Worm (Caenorhabditis elegans) whole organism, L4 larva: ENCODE data around the gene wrm-1.

Source experiments
- F10B5.3 ChIP-seq: sonication (generic microtip); optimal IDR thresholded peaks from 2 replicates; lab custom pipeline; 2016; ENCODE audit warnings: mild to moderate bottlenecking, missing genetic modification characterization, missing compliant biosample characterization
- F37D6.2 ChIP-seq: sonication (generic microtip); optimal IDR thresholded peaks from 2 replicates; lab custom pipeline; 2016; ENCODE audit warnings: mild to moderate bottlenecking, missing genetic modification characterization, missing compliant biosample characterization
- F44E2.7 ChIP-seq: fragments of 200-800 bp; sonication (Bioruptor generic); IDR thresholded peaks from 2 replicates; pipeline ENCODE4 v2.1.2; 2022; ENCODE audit warnings: missing genetic modification characterization, missing compliant biosample characterization
- F49E8.2 ChIP-seq: sonication (generic microtip); optimal IDR thresholded peaks from 2 replicates; lab custom pipeline; 2016; ENCODE audit warnings: missing compliant biosample characterization, mild to moderate bottlenecking, missing genetic modification characterization, borderline replicate concordance
- R02D3.7 ChIP-seq: fragments of 150-350 bp; sonication (generic microtip); optimal IDR thresholded peaks from 3 replicates; lab custom pipeline; 2014; ENCODE audit warnings: missing biosample characterization, missing genetic modification characterization
- T20F7.1 ChIP-seq: fragments of 200-800 bp; sonication (Bioruptor generic); optimal IDR thresholded peaks from 2 replicates; lab custom pipeline; 2018; ENCODE audit warnings: mild to moderate bottlenecking, missing genetic modification characterization, missing compliant biosample characterization
- ZK337.2 ChIP-seq: fragments of 200-800 bp; sonication (Bioruptor generic); IDR thresholded peaks from 2 replicates; pipeline ENCODE4 v1.3.6; 2022; ENCODE audit warnings: missing genetic modification reagents, missing genetic modification characterization, missing compliant biosample characterization
- ama-1 ChIP-seq: fragments of 150-350 bp; optimal IDR thresholded peaks from 2 replicates; lab custom pipeline; 2014; ENCODE audit warnings: inconsistent platforms, mixed read lengths
- attf-4 ChIP-seq: sonication (generic microtip); optimal IDR thresholded peaks from 3 replicates; lab custom pipeline; 2017; ENCODE audit warnings: missing biosample characterization, missing genetic modification characterization
- ceh-32 ChIP-seq: sonication (generic microtip); optimal IDR thresholded peaks from 2 replicates; lab custom pipeline; 2016; ENCODE audit warnings: mild to moderate bottlenecking, missing genetic modification characterization, missing compliant biosample characterization; ENCODE audit not compliant: poor library complexity
- daf-16 ChIP-seq, 3 experiments: sonication (generic microtip); optimal IDR thresholded peaks; 2 replicates each; lab custom pipeline; 2016 to 2017; ENCODE audit warnings: missing genetic modification characterization in 3 of 3, missing genetic modification reagents in 3 of 3, mild to moderate bottlenecking in 2 of 3, missing compliant biosample characterization in 2 of 3, missing biosample characterization in 1 of 3, moderate library complexity in 1 of 3
- daf-19 ChIP-seq: fragments of 200-800 bp; sonication (Bioruptor generic); conservative IDR thresholded peaks from 2 replicates; pipeline ENCODE4 v1.3.6; 2022; ENCODE audit warnings: missing genetic modification characterization, missing compliant biosample characterization
- dmd-6 ChIP-seq: fragments of 200-800 bp; sonication (Bioruptor generic); IDR thresholded peaks from 2 replicates; pipeline ENCODE4 v1.3.6; 2022; ENCODE audit warnings: missing genetic modification reagents, missing genetic modification characterization, missing compliant biosample characterization
- dmd-8 ChIP-seq: fragments of 200-800 bp; sonication (Bioruptor generic); IDR thresholded peaks from 2 replicates; pipeline ENCODE4 v1.3.6; 2022; ENCODE audit warnings: missing genetic modification characterization, missing compliant biosample characterization
- dmd-9 ChIP-seq: fragments of 200-800 bp; sonication (Bioruptor generic); IDR thresholded peaks from 2 replicates; pipeline ENCODE4 v1.3.6; 2022; ENCODE audit warnings: missing genetic modification reagents, missing genetic modification characterization, missing compliant biosample characterization
- dve-1 ChIP-seq: sonication (generic microtip); optimal IDR thresholded peaks from 2 replicates; lab custom pipeline; 2017; ENCODE audit warnings: antibody characterized with exemption, mild to moderate bottlenecking, missing genetic modification characterization, missing compliant biosample characterization; ENCODE audit not compliant: insufficient read depth
- fos-1 ChIP-seq: fragments of 150-350 bp; optimal IDR thresholded peaks from 2 replicates; lab custom pipeline; 2014; ENCODE audit warnings: missing biosample characterization, missing genetic modification characterization
- gei-8 ChIP-seq: fragments of 200-800 bp; sonication (Bioruptor generic); optimal IDR thresholded peaks from 2 replicates; lab custom pipeline; 2018; ENCODE audit warnings: mild to moderate bottlenecking, missing genetic modification characterization, missing compliant biosample characterization
- hlh-30 ChIP-seq: sonication (generic microtip); optimal IDR thresholded peaks from 2 replicates; lab custom pipeline; 2017; ENCODE audit warnings: antibody characterized with exemption, mild to moderate bottlenecking, missing genetic modification characterization, missing compliant biosample characterization; ENCODE audit not compliant: insufficient read depth
- hmg-1.1 ChIP-seq: fragments of 200-800 bp; sonication (Bioruptor generic); IDR thresholded peaks from 2 replicates; pipeline ENCODE4 v1.3.6; 2022; ENCODE audit warnings: missing genetic modification reagents, missing genetic modification characterization, missing compliant biosample characterization
- jun-1 ChIP-seq: fragments of 150-350 bp; optimal IDR thresholded peaks from 2 replicates; lab custom pipeline; 2014; ENCODE audit warnings: missing biosample characterization, missing genetic modification reagents, missing genetic modification characterization
- lim-7 ChIP-seq: fragments of 200-800 bp; sonication (Bioruptor generic); IDR thresholded peaks from 2 replicates; pipeline ENCODE4 v1.3.6; 2022; ENCODE audit warnings: missing genetic modification characterization, missing compliant biosample characterization
- lir-3 ChIP-seq: sonication (generic microtip); optimal IDR thresholded peaks from 2 replicates; lab custom pipeline; 2016; ENCODE audit warnings: mild to moderate bottlenecking, missing genetic modification characterization, missing compliant biosample characterization
- lsy-2 ChIP-seq, 2 experiments: fragments of 150-350 bp in 1 of 2; sonication (generic microtip) in 1 of 2; optimal IDR thresholded peaks; 2 replicates each; lab custom pipeline; 2014 to 2017; ENCODE audit warnings: missing biosample characterization in 2 of 2, missing genetic modification characterization in 2 of 2
- madf-5 ChIP-seq, 2 experiments: fragments of 200-800 bp; sonication (Bioruptor generic); IDR thresholded peaks; 2 replicates each; pipeline ENCODE4 v1.3.6; 2022; ENCODE audit warnings: missing compliant biosample characterization in 2 of 2, missing genetic modification characterization in 2 of 2
- madf-9 ChIP-seq: fragments of 200-800 bp; sonication (Bioruptor generic); conservative IDR thresholded peaks from 2 replicates; pipeline ENCODE4 v1.3.6; 2022; ENCODE audit warnings: missing genetic modification reagents, missing genetic modification characterization, missing compliant biosample characterization
- mdl-1 ChIP-seq, 2 experiments: fragments of 150-350 bp in 1 of 2; sonication (generic microtip) in 1 of 2; optimal IDR thresholded peaks; 2 replicates each; lab custom pipeline; 2014 to 2017; ENCODE audit warnings: missing biosample characterization in 2 of 2, missing genetic modification characterization in 2 of 2
- mdt-29 ChIP-seq: fragments of 200-800 bp; sonication (Bioruptor generic); IDR thresholded peaks from 2 replicates; pipeline ENCODE4 v1.3.6; 2022; ENCODE audit warnings: missing genetic modification reagents, missing genetic modification characterization, missing compliant biosample characterization
- nhr-102 ChIP-seq: sonication (generic microtip); optimal IDR thresholded peaks from 2 replicates; lab custom pipeline; 2016; ENCODE audit warnings: mild to moderate bottlenecking, missing genetic modification characterization, moderate library complexity, missing compliant biosample characterization
- nhr-11 ChIP-seq: fragments of 150-350 bp; optimal IDR thresholded peaks from 2 replicates; lab custom pipeline; 2014; ENCODE audit warnings: missing biosample characterization, missing genetic modification characterization
- nhr-111 ChIP-seq: fragments of 200-800 bp; sonication (Bioruptor generic); optimal IDR thresholded peaks from 2 replicates; lab custom pipeline; 2018; ENCODE audit warnings: mild to moderate bottlenecking, missing genetic modification characterization, missing compliant biosample characterization
- nhr-25 ChIP-seq: sonication (generic microtip); optimal IDR thresholded peaks from 2 replicates; lab custom pipeline; 2017; ENCODE audit warnings: missing genetic modification characterization, mild to moderate bottlenecking, missing compliant biosample characterization, antibody characterized with exemption, moderate library complexity, borderline replicate concordance; ENCODE audit not compliant: insufficient read depth
- nhr-28 ChIP-seq: fragments of 150-350 bp; optimal IDR thresholded peaks from 2 replicates; lab custom pipeline; 2014; ENCODE audit warnings: missing biosample characterization, missing genetic modification characterization
- nhr-42 ChIP-seq: fragments of 200-800 bp; sonication (Bioruptor generic); IDR thresholded peaks from 2 replicates; pipeline ENCODE4 v1.3.6; 2022; ENCODE audit warnings: missing genetic modification characterization, missing compliant biosample characterization
- nhr-6 ChIP-seq: fragments of 150-350 bp; optimal IDR thresholded peaks from 2 replicates; lab custom pipeline; 2014; ENCODE audit warnings: missing biosample characterization, missing genetic modification characterization
- nhr-77 ChIP-seq: fragments of 150-350 bp; optimal IDR thresholded peaks from 2 replicates; lab custom pipeline; 2014; ENCODE audit warnings: missing biosample characterization, missing genetic modification characterization
- pha-4 ChIP-seq, 2 experiments: fragments of 150-350 bp in 1 of 2; fragments of 200-800 bp in 1 of 2; sonication (Bioruptor generic) in 1 of 2; IDR thresholded peaks in 1 of 2; optimal IDR thresholded peaks in 1 of 2; 2 replicates each; pipeline versions ENCODE4 v1.3.6 to Lab custom; 2014 to 2022; ENCODE audit warnings: missing genetic modification characterization in 2 of 2, missing genetic modification reagents in 2 of 2, missing biosample characterization in 1 of 2, missing compliant biosample characterization in 1 of 2
- pqm-1 ChIP-seq: sonication (generic microtip); optimal IDR thresholded peaks from 2 replicates; lab custom pipeline; 2017; ENCODE audit warnings: missing biosample characterization, missing genetic modification characterization
- saeg-2 ChIP-seq: fragments of 200-800 bp; sonication (Bioruptor generic); IDR thresholded peaks from 2 replicates; pipeline ENCODE4 v1.3.6; 2022; ENCODE audit warnings: missing genetic modification reagents, missing genetic modification characterization, missing compliant biosample characterization
- skn-1 ChIP-seq: fragments of 150-350 bp; optimal IDR thresholded peaks from 2 replicates; lab custom pipeline; 2014; ENCODE audit warnings: missing biosample characterization, missing genetic modification characterization
- snpc-4 ChIP-seq: fragments of 150-350 bp; optimal IDR thresholded peaks from 2 replicates; lab custom pipeline; 2014; ENCODE audit warnings: missing biosample characterization, missing genetic modification characterization
- tag-97 ChIP-seq: fragments of 200-800 bp; sonication (Bioruptor generic); IDR thresholded peaks from 2 replicates; pipeline ENCODE4 v1.3.6; 2022; ENCODE audit warnings: missing genetic modification characterization, missing compliant biosample characterization
- zag-1 ChIP-seq: fragments of 150-350 bp; optimal IDR thresholded peaks from 2 replicates; lab custom pipeline; 2014; ENCODE audit warnings: missing biosample characterization, missing genetic modification characterization
- zfp-2 ChIP-seq: sonication (generic microtip); optimal IDR thresholded peaks from 2 replicates; lab custom pipeline; 2016; ENCODE audit warnings: mild to moderate bottlenecking, missing genetic modification characterization, missing compliant biosample characterization
- zfp-3 ChIP-seq: fragments of 200-800 bp; sonication (Bioruptor generic); conservative IDR thresholded peaks from 2 replicates; pipeline ENCODE4 v1.3.6; 2022; ENCODE audit warnings: missing genetic modification reagents, missing genetic modification characterization, missing compliant biosample characterization
- zip-11 ChIP-seq: fragments of 200-800 bp; sonication (Bioruptor generic); IDR thresholded peaks from 2 replicates; pipeline ENCODE4 v1.3.6; 2022; ENCODE audit warnings: missing genetic modification characterization, missing compliant biosample characterization
- zip-2 ChIP-seq: fragments of 150-350 bp; optimal IDR thresholded peaks from 2 replicates; lab custom pipeline; 2014; ENCODE audit warnings: missing biosample characterization, missing genetic modification characterization
- ztf-7 ChIP-seq: fragments of 150-350 bp; optimal IDR thresholded peaks from 2 replicates; lab custom pipeline; 2014; ENCODE audit warnings: missing biosample characterization, missing genetic modification characterization

The wrm-1 gene

ce11 chrIII:5677790-5678189 is 44.9 kb upstream of the wrm-1 start, which contains the start of gene F54E7.9:
Gene F54E7.9, minus strand, starts transcription at chrIII:5677890.
- no peak for TF ChIP-seq ZK337.2 (GFP tag; lab: Robert Waterston, UW)
- TF ChIP-seq T20F7.1 (GFP tag; lab: Kevin White, UChicago), result no peak
- no peak for TF ChIP-seq nhr-6 (tag; lab: Kevin White, UChicago)
- TF ChIP-seq tag-97, result no peak
- no peak for TF ChIP-seq dmd-8 (GFP tag; lab: Robert Waterston, UW)
- no peak for TF ChIP-seq nhr-77 (tag; lab: Kevin White, UChicago)
- TF ChIP-seq jun-1 (tag; lab: Kevin White, UChicago), result no peak
- TF ChIP-seq ceh-32 (tag; lab: Kevin White, UChicago), result no peak

- peak; percentile 98 for TF ChIP-seq R02D3.7
- peak; percentile 93 for TF ChIP-seq F37D6.2 (tag; lab: Kevin White, UChicago)
- peak; percentile 63 for TF ChIP-seq gei-8 (GFP tag; lab: Kevin White, UChicago)
- peak; percentile 96 for TF ChIP-seq dmd-9 (GFP tag; lab: Robert Waterston, UW)
- peak; percentile 90 for TF ChIP-seq mdt-29 (GFP tag; lab: Robert Waterston, UW)
- peak; percentile 96 for TF ChIP-seq nhr-102 (tag; lab: Kevin White, UChicago)
- peak; percentile 75; the same call in 1 of the 2 replicates for TF ChIP-seq ZK337.2 (GFP tag; lab: Robert Waterston, UW)
- peak; percentile 99 for TF ChIP-seq nhr-77 (tag; lab: Kevin White, UChicago)
- peak; percentile 91 for TF ChIP-seq ama-1 (lab: Kevin White, UChicago)
- 0 out of 2 replicates have a peak, but pooled peaks have one; percentile 4 for TF ChIP-seq lim-7 (GFP tag; lab: Robert Waterston, UW)
- TF ChIP-seq pha-4 (GFP tag; IDR thresholded peaks at IDR 0.05; lab: Robert Waterston, UW), result peak; percentile 94
- peak; percentile 99 for TF ChIP-seq pha-4 (tag; optimal IDR thresholded peaks at IDR 0.05; lab: Kevin White, UChicago)
- no peak for TF ChIP-seq F44E2.7 (GFP tag; lab: Robert Waterston, UW)
- peak; percentile 96 for TF ChIP-seq nhr-42 (GFP tag; lab: Robert Waterston, UW)
- TF ChIP-seq nhr-25 (tag; lab: Kevin White, UChicago), result peak; percentile 97
- peak; percentile 93 for TF ChIP-seq madf-9 (GFP tag; lab: Robert Waterston, UW)
- peak; percentile 92 to 98 for TF ChIP-seq lsy-2 (tag; optimal IDR thresholded peaks at IDR 0.05; lab: Kevin White, UChicago)
- peak; percentile 29 for TF ChIP-seq lir-3
- TF ChIP-seq zip-11 (GFP tag; lab: Robert Waterston, UW), result no peak
- peak; percentile 72 for TF ChIP-seq F10B5.3
- peak; percentile 98 for TF ChIP-seq hmg-1.1 (GFP tag; lab: Robert Waterston, UW)
- TF ChIP-seq daf-16 (GFP tag; optimal IDR thresholded peaks at IDR 0.05; lab: Kevin White, UChicago), result peak in 1 of 2 experiments; percentile 80
- peak; percentile 91 for TF ChIP-seq daf-16 (tag; optimal IDR thresholded peaks at IDR 0.05; lab: Kevin White, UChicago)
- peak; percentile 100 for TF ChIP-seq nhr-11 (tag; lab: Kevin White, UChicago)
- peak; percentile 97 for TF ChIP-seq nhr-28 (tag; lab: Kevin White, UChicago)
- peak; percentile 58 for TF ChIP-seq snpc-4 (tag; lab: Kevin White, UChicago)
- TF ChIP-seq attf-4 (tag; lab: Kevin White, UChicago), result peak; percentile 4
- peak; percentile 90 to 97 for TF ChIP-seq mdl-1 (tag; optimal IDR thresholded peaks at IDR 0.05; lab: Kevin White, UChicago)
- peak; percentile 88 for TF ChIP-seq zip-2 (tag; lab: Kevin White, UChicago)
- no peak for TF ChIP-seq nhr-111
- TF ChIP-seq daf-19, result peak; percentile 79; the same call in 1 of the 2 replicates
- peak; percentile 55 for TF ChIP-seq fos-1 (tag; lab: Kevin White, UChicago)
- peak in 1 of 2 experiments; percentile 42; a peak in 1 of 4 replicates for TF ChIP-seq madf-5 (GFP tag; IDR thresholded peaks at IDR 0.05; lab: Robert Waterston, UW)
- TF ChIP-seq dmd-6 (GFP tag; lab: Robert Waterston, UW), result peak; percentile 98
- TF ChIP-seq F49E8.2 (tag; lab: Kevin White, UChicago), result peak; percentile 52
- peak; percentile 85 for TF ChIP-seq saeg-2 (GFP tag; lab: Robert Waterston, UW)
- peak; percentile 100 for TF ChIP-seq dve-1
- TF ChIP-seq hlh-30 (tag; lab: Kevin White, UChicago), result peak; percentile 98
- TF ChIP-seq zag-1 (tag; lab: Kevin White, UChicago), result peak; percentile 86
- TF ChIP-seq zfp-3 (GFP tag; lab: Robert Waterston, UW), result peak; percentile 96
- peak; percentile 99 for TF ChIP-seq zfp-2 (tag; lab: Kevin White, UChicago)
- no peak for TF ChIP-seq skn-1 (tag; lab: Kevin White, UChicago)
- peak; percentile 74 for TF ChIP-seq pqm-1 (tag; lab: Kevin White, UChicago)
- TF ChIP-seq ztf-7 (tag; lab: Kevin White, UChicago), result peak; percentile 93
These were observed 43.7 kb upstream of the wrm-1 start, which contains the start of the genes ska-3 and rps-12 for ce11 chrIII:5678935-5679334. Gene ska-3, minus strand, starts transcription at chrIII:5679005. Gene rps-12, plus strand, starts transcription at chrIII:5679298.
